Fruit fly (Drosophila melanogaster) whole organism, adult: Measurements from ENCODE around the gene CG31406.
A peak's percentile ranks its signal among the peaks of the same experiment; 100 is the strongest.
"Not testable (repeated sequence)": the region's sequence is repeated elsewhere in the genome, so short reads cannot be mapped to it uniquely, and the experiment has no call there.

ENCODE experiments used
- CG11617 ChIP-seq: fragments of 200-800 bp; sonication (Bioruptor generic); optimal IDR thresholded peaks from 2 replicates; lab custom pipeline; 2017; ENCODE audit warnings: mild to moderate bottlenecking, missing biosample characterization, missing genetic modification reagents, missing genetic modification characterization
- CG12768 ChIP-seq: fragments of 200-800 bp; sonication (Bioruptor generic); optimal IDR thresholded peaks from 2 replicates; lab custom pipeline; 2017; ENCODE audit warnings: missing biosample characterization, missing genetic modification characterization, mild to moderate bottlenecking, moderate library complexity, missing genetic modification reagents
- CG14711 ChIP-seq: fragments of 200-800 bp; sonication (Bioruptor generic); optimal IDR thresholded peaks from 2 replicates; lab custom pipeline; 2018; ENCODE audit warnings: missing biosample characterization, mild to moderate bottlenecking, missing genetic modification characterization, moderate library complexity
- CG1620 ChIP-seq: fragments of 200-800 bp; sonication (Bioruptor generic); optimal IDR thresholded peaks from 2 replicates; lab custom pipeline; 2016; ENCODE audit warnings: missing biosample characterization, missing genetic modification characterization
- CG33017 ChIP-seq: fragments of 200-800 bp; sonication (Bioruptor generic); optimal IDR thresholded peaks from 2 replicates; lab custom pipeline; 2018; ENCODE audit warnings: missing biosample characterization, mild to moderate bottlenecking, missing genetic modification characterization, moderate library complexity
- CG5204 ChIP-seq: fragments of 200-800 bp; sonication (Bioruptor generic); optimal IDR thresholded peaks from 2 replicates; lab custom pipeline; 2016; ENCODE audit warnings: missing biosample characterization, missing genetic modification characterization
- CG7045 ChIP-seq: fragments of 200-800 bp; sonication (Bioruptor generic); optimal IDR thresholded peaks from 2 replicates; lab custom pipeline; 2017; ENCODE audit warnings: missing biosample characterization, mild to moderate bottlenecking, missing genetic modification characterization
- CG7101 ChIP-seq: fragments of 200-800 bp; sonication (Bioruptor generic); optimal IDR thresholded peaks from 2 replicates; lab custom pipeline; 2018; ENCODE audit warnings: missing biosample characterization, mild to moderate bottlenecking, missing genetic modification characterization, moderate library complexity
- Clk ChIP-seq: fragments of 200-800 bp; sonication (Bioruptor generic); optimal IDR thresholded peaks from 2 replicates; lab custom pipeline; 2017; ENCODE audit warnings: missing biosample characterization, missing genetic modification characterization
- Crg-1 ChIP-seq: fragments of 200-800 bp; sonication (Bioruptor generic); optimal IDR thresholded peaks from 2 replicates; lab custom pipeline; 2016; ENCODE audit warnings: missing biosample characterization, missing genetic modification characterization
- Hr96 ChIP-seq: fragments of 200-800 bp; sonication (Bioruptor generic); optimal IDR thresholded peaks from 2 replicates; lab custom pipeline; 2016; ENCODE audit warnings: missing biosample characterization, missing genetic modification characterization
- Mnt ChIP-seq: fragments of 200-800 bp; sonication (Bioruptor generic); optimal IDR thresholded peaks from 2 replicates; lab custom pipeline; 2016; ENCODE audit warnings: missing biosample characterization, mild to moderate bottlenecking, missing genetic modification characterization
- bab1 ChIP-seq: fragments of 200-800 bp; sonication (Bioruptor generic); optimal IDR thresholded peaks from 3 replicates; lab custom pipeline; 2019; ENCODE audit warnings: missing biosample characterization, mild to moderate bottlenecking, missing genetic modification characterization, moderate library complexity
- cic ChIP-seq: fragments of 200-800 bp; sonication (Bioruptor generic); optimal IDR thresholded peaks from 2 replicates; lab custom pipeline; 2017; ENCODE audit warnings: missing biosample characterization, mild to moderate bottlenecking, missing genetic modification characterization, moderate library complexity
- cnc ChIP-seq, 2 experiments: fragments of >200 bp; optimal IDR thresholded peaks; 2 replicates each; lab custom pipeline; 2017
- kay ChIP-seq: fragments of 200-800 bp; sonication (Bioruptor generic); peaks from one replicate; lab custom pipeline; 2016; ENCODE audit warnings: missing biosample characterization, missing genetic modification characterization, borderline replicate concordance
- ovo ChIP-seq: fragments of 200-800 bp; sonication (Bioruptor generic); optimal IDR thresholded peaks from 2 replicates; lab custom pipeline; 2016; ENCODE audit warnings: missing biosample characterization, missing genetic modification characterization
- pad ChIP-seq: fragments of 200-800 bp; sonication (Bioruptor generic); optimal IDR thresholded peaks from 3 replicates; lab custom pipeline; 2017; ENCODE audit warnings: missing biosample characterization, missing genetic modification characterization, mild to moderate bottlenecking, moderate library complexity, missing genetic modification reagents
- tj ChIP-seq: fragments of 200-800 bp; sonication (Bioruptor generic); optimal IDR thresholded peaks from 3 replicates; lab custom pipeline; 2017; ENCODE audit warnings: missing biosample characterization, mild to moderate bottlenecking, missing genetic modification characterization, moderate library complexity
- toe ChIP-seq: fragments of 200-800 bp; sonication (Bioruptor generic); optimal IDR thresholded peaks from 2 replicates; lab custom pipeline; 2016; ENCODE audit warnings: missing biosample characterization, missing genetic modification characterization

The CG31406 gene

dm6 chr3R:10338042-10338441 lies 10.5 kb upstream of the CG31406 start, which contains the start of gene CG12592:
TSS of gene CG12592 (plus strand) at chr3R:10338342.
- TF ChIP-seq toe, Clk, tj (GFP tag; lab: Kevin White, UChicago): not testable (repeated sequence)

dm6 chr3R:10340649-10341048 lies 7.9 kb upstream of the CG31406 start, which contains the start of gene CG18545:
TSS of gene CG18545 (plus strand) at chr3R:10340949.
- not testable (repeated sequence) for TF ChIP-seq CG1620, Crg-1, ovo (GFP tag; lab: Kevin White, UChicago)

- TF ChIP-seq cnc (optimal IDR thresholded peaks at IDR 0.05; lab: Kevin White, UChicago), result no peak
- no peak for TF ChIP-seq CG33017 (tag; lab: Kevin White, UChicago)
- TF ChIP-seq CG5204 (GFP tag; lab: Kevin White, UChicago), result no peak
- peak; percentile 13 for TF ChIP-seq ovo (GFP tag; lab: Kevin White, UChicago)
- peak; percentile 0 for TF ChIP-seq Mnt (GFP tag; lab: Kevin White, UChicago)
- no peak for TF ChIP-seq CG11617
- TF ChIP-seq CG12768, result no peak
- TF ChIP-seq bab1 (GFP tag; lab: Kevin White, UChicago), result peak; percentile 63
- no peak for TF ChIP-seq Crg-1 (GFP tag; lab: Kevin White, UChicago)
- no peak for TF ChIP-seq kay (GFP tag; lab: Kevin White, UChicago)
These were observed 1.4 kb downstream of the CG31406 start, which contains the start of gene jumu for dm6 chr3R:10349987-10350386. TSS of gene jumu (plus strand) at chr3R:10350182.

dm6 chr3R:10350741-10351629 lies 2.4 kb downstream of the CG31406 start:
- TF ChIP-seq bab1 (GFP tag; lab: Kevin White, UChicago) (peak; percentile 80), Crg-1 (GFP tag; lab: Kevin White, UChicago) (peak; percentile 59), CG14711 (tag; lab: Kevin White, UChicago) (peak; percentile 74), Mnt (GFP tag; lab: Kevin White, UChicago) (peak; percentile 47), ovo (GFP tag; lab: Kevin White, UChicago) (no peak), kay (GFP tag; lab: Kevin White, UChicago) (peak; percentile 87), CG7101 (tag; lab: Kevin White, UChicago) (peak; percentile 69), tj (GFP tag; lab: Kevin White, UChicago) (no peak), cic (GFP tag; lab: Kevin White, UChicago) (peak; percentile 40), cnc (optimal IDR thresholded peaks at IDR 0.05; lab: Kevin White, UChicago) (no peak), CG1620 (GFP tag; lab: Kevin White, UChicago) (peak; percentile 52), CG12768 (peak; percentile 55), pad (GFP tag; lab: Kevin White, UChicago) (peak; percentile 100), CG7045 (GFP tag; lab: Kevin White, UChicago) (peak; percentile 54), CG33017 (tag; lab: Kevin White, UChicago) (peak; percentile 72), CG11617 (peak; percentile 49), Clk (GFP tag; lab: Kevin White, UChicago) (peak; percentile 7), toe (GFP tag; lab: Kevin White, UChicago) (peak; percentile 35), CG5204 (GFP tag; lab: Kevin White, UChicago) (peak; percentile 58), Hr96 (GFP tag; lab: Kevin White, UChicago) (peak; percentile 34)

- TF ChIP-seq CG14711 (tag; lab: Kevin White, UChicago), result no peak
- no peak for TF ChIP-seq CG7045 (GFP tag; lab: Kevin White, UChicago)
- TF ChIP-seq ovo (GFP tag; lab: Kevin White, UChicago), result no peak
- no peak for TF ChIP-seq CG1620 (GFP tag; lab: Kevin White, UChicago)
- no peak for TF ChIP-seq CG11617
- peak; percentile 93 for TF ChIP-seq pad (GFP tag; lab: Kevin White, UChicago)
- TF ChIP-seq toe (GFP tag; lab: Kevin White, UChicago), result peak; percentile 38
- no peak for TF ChIP-seq Mnt (GFP tag; lab: Kevin White, UChicago)
- TF ChIP-seq CG7101 (tag; lab: Kevin White, UChicago), result no peak
- peak; percentile 92 for TF ChIP-seq tj (GFP tag; lab: Kevin White, UChicago)
- TF ChIP-seq CG33017 (tag; lab: Kevin White, UChicago), result peak; percentile 43
- TF ChIP-seq bab1 (GFP tag; lab: Kevin White, UChicago), result no peak
- no peak for TF ChIP-seq Clk (GFP tag; lab: Kevin White, UChicago)
- no peak for TF ChIP-seq cnc (optimal IDR thresholded peaks at IDR 0.05; lab: Kevin White, UChicago)
- no peak for TF ChIP-seq CG5204 (GFP tag; lab: Kevin White, UChicago)
- TF ChIP-seq CG12768, result peak; percentile 15
- no peak for TF ChIP-seq kay (GFP tag; lab: Kevin White, UChicago)
- no peak for TF ChIP-seq Crg-1 (GFP tag; lab: Kevin White, UChicago)
- TF ChIP-seq Hr96 (GFP tag; lab: Kevin White, UChicago), result no peak
- TF ChIP-seq cic (GFP tag; lab: Kevin White, UChicago), result peak; percentile 36
These were observed 3.4 kb downstream of the CG31406 start for dm6 chr3R:10351960-10352458.
